Fruit fly (Drosophila melanogaster): ENCODE results near the gene CG6293.
A peak's percentile ranks its signal among the peaks of the same experiment; 100 is the strongest.

The CG6293 gene

DNA sequence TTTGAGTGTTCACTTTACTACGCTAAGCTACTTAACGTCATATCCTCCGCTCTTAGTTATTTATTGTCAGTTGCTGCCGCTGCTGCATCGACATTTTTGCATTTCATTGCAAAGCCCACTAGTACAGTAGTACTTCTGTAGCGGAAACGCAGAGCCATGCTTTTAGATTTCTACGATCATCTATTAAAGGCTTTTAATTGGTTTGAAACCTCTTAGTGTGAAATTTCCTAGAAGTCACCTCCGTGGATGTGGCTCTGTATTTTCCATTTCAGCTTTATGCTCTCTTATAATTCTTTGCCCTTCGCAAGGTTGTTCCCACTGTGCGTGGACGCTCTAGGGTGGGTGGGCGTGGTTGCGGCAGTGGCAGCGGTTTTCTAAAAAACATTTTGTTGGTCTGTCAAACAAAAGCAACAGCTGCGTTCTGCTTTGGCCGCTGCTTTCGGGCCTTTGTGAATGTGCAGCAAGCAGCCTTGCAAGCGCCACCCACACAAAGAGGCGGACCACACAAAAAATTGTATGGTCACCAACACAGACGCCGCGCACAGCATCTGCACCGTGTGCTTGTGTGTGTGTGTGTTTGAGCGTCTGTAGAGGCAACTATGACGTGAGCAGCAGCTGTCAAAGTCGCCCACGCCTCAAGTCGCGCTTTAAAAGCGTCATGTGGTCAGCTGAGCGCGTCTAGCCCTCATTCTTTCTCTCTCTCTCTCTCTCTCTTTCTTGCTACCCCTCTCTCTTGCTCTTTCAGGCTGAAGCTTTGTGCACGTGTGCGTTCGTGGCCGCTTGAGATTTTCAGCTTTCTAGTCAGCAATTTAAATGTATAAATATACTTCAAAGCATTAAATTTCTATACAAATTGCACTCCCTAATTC is 44.6 kb downstream of the CG6293 start (continued):
- no peak for TF ChIP-seq Doc3 (GFP tag; IDR thresholded peaks at IDR 0.05; ENCODE audit: partially characterized antibody)
- TF ChIP-seq CG18262 (tag; optimal IDR thresholded peaks at IDR 0.05): peak; percentile 3
- TF ChIP-seq CG8359 (GFP tag; optimal IDR thresholded peaks at IDR 0.05; ENCODE audit: borderline replicate concordance): no peak
- TF ChIP-seq gfzf (GFP tag; optimal IDR thresholded peaks at IDR 0.05): no peak
- no peak for TF ChIP-seq CG5245 (GFP tag; optimal IDR thresholded peaks at IDR 0.05)
- peak; percentile 15; the same call in 1 of the 3 replicates for TF ChIP-seq tgo (GFP tag; IDR thresholded peaks at IDR 0.05)
- TF ChIP-seq CG13296 (GFP tag; optimal IDR thresholded peaks at IDR 0.05): no peak
- TF ChIP-seq Fer3 (tag; optimal IDR thresholded peaks at IDR 0.05): no peak
- no peak for TF ChIP-seq HHEX (GFP tag; optimal IDR thresholded peaks at IDR 0.05)
- TF ChIP-seq disco-r (GFP tag; optimal IDR thresholded peaks at IDR 0.05): no peak
- no peak for TF ChIP-seq CoRest (tag; optimal IDR thresholded peaks at IDR 0.05)
- TF ChIP-seq vfl (GFP tag; optimal IDR thresholded peaks at IDR 0.05): no peak
- TF ChIP-seq CG8765 (GFP tag; IDR thresholded peaks at IDR 0.05): no peak
- TF ChIP-seq wor (GFP tag; IDR thresholded peaks at IDR 0.05): no peak
- no peak for TF ChIP-seq CG6683 (GFP tag; optimal IDR thresholded peaks at IDR 0.05)
- no peak for TF ChIP-seq CG33213 (GFP tag; optimal IDR thresholded peaks at IDR 0.05)
- no peak for TF ChIP-seq sc (optimal IDR thresholded peaks at IDR 0.05)
- no peak for TF ChIP-seq sc (GFP tag; optimal IDR thresholded peaks at IDR 0.05)
- TF ChIP-seq run (tag; optimal IDR thresholded peaks at IDR 0.05): no peak
- TF ChIP-seq CG34224 (GFP tag; IDR thresholded peaks at IDR 0.05; ENCODE audit: partially characterized antibody): no peak
- no peak for TF ChIP-seq gt (GFP tag; IDR thresholded peaks at IDR 0.05)
- TF ChIP-seq vnd (GFP tag; IDR thresholded peaks at IDR 0.05; ENCODE audit: partially characterized antibody): no peak
- TF ChIP-seq z (GFP tag; IDR thresholded peaks at IDR 0.05): no peak
- TF ChIP-seq Sox102F (GFP tag; optimal IDR thresholded peaks at IDR 0.05): peak; percentile 29
- TF ChIP-seq Hr51 (GFP tag; optimal IDR thresholded peaks at IDR 0.05): peak in 1 of 2 experiments; percentile 7
- TF ChIP-seq Mrtf (GFP tag; IDR thresholded peaks at IDR 0.05): no peak
- TF ChIP-seq CG18764 (GFP tag; optimal IDR thresholded peaks at IDR 0.05): no peak
- no peak for TF ChIP-seq CG31388 (GFP tag; optimal IDR thresholded peaks at IDR 0.05)
- TF ChIP-seq CkIIα-i1 (GFP tag; IDR thresholded peaks at IDR 0.05): no peak
- no peak for TF ChIP-seq knrl (GFP tag; IDR thresholded peaks at IDR 0.05; ENCODE audit: partially characterized antibody)
- no peak for TF ChIP-seq Rfx (GFP tag; IDR thresholded peaks at IDR 0.05)
- TF ChIP-seq CG11247 (GFP tag; IDR thresholded peaks at IDR 0.05): no peak
- no peak for TF ChIP-seq CG15601 (tag; optimal IDR thresholded peaks at IDR 0.05)
- no peak for TF ChIP-seq Ssrp (tag; optimal IDR thresholded peaks at IDR 0.05)
- 0 out of 2 replicates have a peak, but pooled peaks have one; percentile 25 for TF ChIP-seq hbn (GFP tag; IDR thresholded peaks at IDR 0.05; ENCODE audit: partially characterized antibody)
- no peak for TF ChIP-seq CG4617 (GFP tag; optimal IDR thresholded peaks at IDR 0.05; ENCODE audit: borderline replicate concordance)
- TF ChIP-seq pho (GFP tag; optimal IDR thresholded peaks at IDR 0.05): no peak
- TF ChIP-seq ind (GFP tag; optimal IDR thresholded peaks at IDR 0.05): peak; percentile 23
- 0 out of 3 replicates have a peak, but pooled peaks have one; percentile 11 for TF ChIP-seq Dbx (GFP tag; IDR thresholded peaks at IDR 0.05)
- no peak for TF ChIP-seq Mad (GFP tag; optimal IDR thresholded peaks at IDR 0.05)
- TF ChIP-seq zen2 (GFP tag; IDR thresholded peaks at IDR 0.05; ENCODE audit: partially characterized antibody): 0 out of 3 replicates have a peak, but pooled peaks have one; percentile 6
- peak; percentile 20; the same call in 1 of the 2 replicates for TF ChIP-seq Xrp1 (GFP tag; IDR thresholded peaks at IDR 0.05)
- TF ChIP-seq CG4404 (GFP tag; IDR thresholded peaks at IDR 0.05): no peak
- TF ChIP-seq Poxn (GFP tag; IDR thresholded peaks at IDR 0.05): no peak
- no peak for TF ChIP-seq cato (GFP tag; optimal IDR thresholded peaks at IDR 0.05; ENCODE audit: borderline replicate concordance)
- TF ChIP-seq az2 (GFP tag; optimal IDR thresholded peaks at IDR 0.05): no peak
- TF ChIP-seq CG6854 (GFP tag; optimal IDR thresholded peaks at IDR 0.05): no peak
- no peak for TF ChIP-seq NK7.1 (GFP tag; optimal IDR thresholded peaks at IDR 0.05)

Data from whole organism, embryonic.